Worm (Caenorhabditis elegans): ENCODE measurements around the gene Y51H4A.5.

Y51H4A.5 gene

DNA sequence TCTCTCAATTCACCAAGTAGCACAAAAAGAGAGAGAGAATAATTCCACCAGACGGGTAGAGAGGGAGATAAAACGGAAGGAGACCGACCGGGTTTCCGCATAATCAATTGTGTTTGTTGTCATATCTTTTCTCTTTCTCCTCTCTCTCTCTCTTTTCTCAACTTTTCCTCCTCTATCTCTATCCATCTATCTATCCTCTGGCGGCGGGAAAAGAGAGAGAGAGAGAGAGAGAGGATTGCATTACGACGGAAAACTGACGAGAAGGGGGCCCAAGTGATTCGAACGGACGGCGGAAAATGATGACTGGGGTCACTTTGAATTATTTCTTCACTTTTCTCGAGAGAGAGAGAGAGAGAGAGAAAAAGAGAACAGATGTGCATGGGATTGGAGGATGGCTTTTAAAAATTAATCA lies 27.9 kb downstream of the Y51H4A.5 start:
- TF ChIP-seq elt-3 (tag; optimal IDR thresholded peaks at IDR 0.05) (no peak), jun-1 (tag; optimal IDR thresholded peaks at IDR 0.05) (no peak), nhr-43 (tag; optimal IDR thresholded peaks at IDR 0.05; ENCODE audit: poor library complexity, severe bottlenecking) (no peak), nhr-77 (tag; optimal IDR thresholded peaks at IDR 0.05) (no peak), nhr-12 (tag; optimal IDR thresholded peaks at IDR 0.05) (no peak), nhr-25 (tag; optimal IDR thresholded peaks at IDR 0.05) (peak; percentile 20), ztf-4 (tag; optimal IDR thresholded peaks at IDR 0.05) (no peak), lin-39 (tag; optimal IDR thresholded peaks at IDR 0.05) (peak; percentile 64), nfya-1 (tag; optimal IDR thresholded peaks at IDR 0.05; ENCODE audit: insufficient read depth) (peak; percentile 75), nhr-237 (tag; optimal IDR thresholded peaks at IDR 0.05) (no peak), unc-62 (GFP tag; optimal IDR thresholded peaks at IDR 0.05) (peak; percentile 67), ceh-28 (tag; optimal IDR thresholded peaks at IDR 0.05) (peak; percentile 67), nhr-23 (tag; optimal IDR thresholded peaks at IDR 0.05) (peak; percentile 79), fkh-10 (GFP tag; optimal IDR thresholded peaks at IDR 0.05) (no peak), aly-2 (tag; optimal IDR thresholded peaks at IDR 0.05) (no peak), unc-39 (tag; optimal IDR thresholded peaks at IDR 0.05) (no peak), skn-1 (tag; optimal IDR thresholded peaks at IDR 0.05) (peak; percentile 33), nhr-67 (tag; optimal IDR thresholded peaks at IDR 0.05) (no peak), tbx-2 (tag; optimal IDR thresholded peaks at IDR 0.05) (peak; percentile 65), sea-2 (GFP tag; optimal IDR thresholded peaks at IDR 0.05) (no peak)

DNA sequence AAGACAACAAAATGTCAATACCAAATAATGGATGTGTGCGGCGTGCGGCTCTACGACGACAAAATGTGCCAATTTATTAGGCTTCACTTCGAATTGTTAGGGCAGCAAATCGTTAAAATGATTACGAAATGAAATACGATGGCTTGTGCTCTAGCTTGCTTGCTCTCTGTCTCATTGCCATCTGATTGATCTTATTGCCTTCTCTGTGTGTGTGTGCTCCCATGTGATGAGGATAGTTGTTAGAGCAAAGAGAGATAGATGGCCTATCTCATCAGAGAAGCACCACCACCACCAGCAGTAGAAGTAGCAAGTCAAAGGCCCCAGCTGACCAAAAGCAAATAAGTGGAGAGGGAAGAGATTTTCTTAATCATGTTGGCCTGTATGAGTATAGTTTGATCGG lies 29.4 kb downstream of the Y51H4A.5 start:
- no peak for TF ChIP-seq tbx-2 (tag; optimal IDR thresholded peaks at IDR 0.05)
- TF ChIP-seq egl-5 (tag; optimal IDR thresholded peaks at IDR 0.05) = peak; percentile 94
- TF ChIP-seq lin-39 (tag; optimal IDR thresholded peaks at IDR 0.05) = peak; percentile 45
- peak; percentile 25 for TF ChIP-seq nfya-1 (tag; optimal IDR thresholded peaks at IDR 0.05; ENCODE audit: insufficient read depth)

DNA sequence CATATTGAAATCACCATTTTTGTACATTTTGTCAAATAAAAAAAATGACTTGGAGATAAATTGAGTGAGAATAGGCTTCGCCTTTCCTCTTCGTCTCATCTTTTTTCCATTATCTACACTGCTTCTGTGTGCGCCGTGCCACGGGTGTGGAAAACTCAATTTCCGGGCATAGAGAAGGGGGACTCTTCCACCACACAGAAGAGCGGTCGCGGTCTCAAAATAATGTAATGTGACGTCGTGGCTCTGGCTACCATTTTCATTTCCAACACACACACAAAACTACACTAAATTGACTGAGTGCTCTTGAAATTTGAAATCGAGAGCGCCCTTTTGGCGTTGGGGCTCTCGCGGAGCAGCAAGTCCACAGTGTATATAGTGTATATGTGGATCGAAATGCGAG lies 31.9 kb downstream of the Y51H4A.5 start:
- TF ChIP-seq ztf-11 (tag; optimal IDR thresholded peaks at IDR 0.05) = no peak
- no peak for TF ChIP-seq aly-2 (tag; optimal IDR thresholded peaks at IDR 0.05)
- no peak for TF ChIP-seq ceh-82 (tag; optimal IDR thresholded peaks at IDR 0.05)
- TF ChIP-seq nhr-76 (tag; optimal IDR thresholded peaks at IDR 0.05) = no peak
- TF ChIP-seq nhr-25 (tag; optimal IDR thresholded peaks at IDR 0.05) = no peak
- TF ChIP-seq fos-1 (tag; optimal IDR thresholded peaks at IDR 0.05) = no peak
- TF ChIP-seq elt-2 (tag; optimal IDR thresholded peaks at IDR 0.05) = no peak
- TF ChIP-seq nhr-43 (tag; optimal IDR thresholded peaks at IDR 0.05; ENCODE audit: poor library complexity, severe bottlenecking) = no peak
- no peak for TF ChIP-seq ceh-16 (tag; optimal IDR thresholded peaks at IDR 0.05)
- no peak for TF ChIP-seq elt-1 (tag; optimal IDR thresholded peaks at IDR 0.05)
- TF ChIP-seq sea-2 (GFP tag; optimal IDR thresholded peaks at IDR 0.05) = no peak
- TF ChIP-seq egl-27 (tag; optimal IDR thresholded peaks at IDR 0.05) = no peak
- no peak for TF ChIP-seq ZK546.5 (tag; optimal IDR thresholded peaks at IDR 0.05)
- no peak for TF ChIP-seq skn-1 (tag; optimal IDR thresholded peaks at IDR 0.05)
- no peak for TF ChIP-seq pqm-1 (tag; optimal IDR thresholded peaks at IDR 0.05)
- TF ChIP-seq nhr-11 (tag; optimal IDR thresholded peaks at IDR 0.05) = no peak

DNA sequence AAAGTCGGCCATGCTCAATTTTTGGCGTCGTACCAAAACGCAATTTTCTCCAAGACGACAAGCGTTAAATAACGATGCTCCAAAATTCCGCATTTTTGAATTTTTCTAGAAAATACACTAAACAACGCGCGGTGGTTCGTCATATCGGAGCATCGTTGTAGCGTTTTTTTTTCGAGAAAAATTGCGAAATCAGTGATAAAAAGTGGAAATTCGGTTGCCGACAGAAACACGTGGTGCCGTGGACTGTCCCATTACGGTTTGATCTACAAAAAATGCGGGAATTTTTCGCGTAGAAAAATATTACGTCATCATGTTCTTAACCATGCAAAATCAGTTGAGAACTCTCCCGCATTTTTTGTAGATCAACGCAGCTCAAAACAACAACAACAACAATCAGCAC lies 33.0 kb downstream of the Y51H4A.5 start:
- TF ChIP-seq tbx-2 (tag; optimal IDR thresholded peaks at IDR 0.05) (no peak), snpc-4 (tag; optimal IDR thresholded peaks at IDR 0.05) (no peak), sea-2 (GFP tag; optimal IDR thresholded peaks at IDR 0.05) (no peak), mdl-1 (tag; optimal IDR thresholded peaks at IDR 0.05) (no peak), zag-1 (tag; optimal IDR thresholded peaks at IDR 0.05) (no peak), ama-1 (optimal IDR thresholded peaks at IDR 0.05) (no peak), unc-62 (GFP tag; optimal IDR thresholded peaks at IDR 0.05) (no peak), lsy-12 (tag; optimal IDR thresholded peaks at IDR 0.05) (no peak), lin-15B (tag; optimal IDR thresholded peaks at IDR 0.05) (no peak), aly-2 (tag; optimal IDR thresholded peaks at IDR 0.05) (no peak), nhr-43 (tag; optimal IDR thresholded peaks at IDR 0.05; ENCODE audit: poor library complexity, severe bottlenecking) (no peak), ZK546.5 (tag; optimal IDR thresholded peaks at IDR 0.05) (no peak), ceh-28 (tag; optimal IDR thresholded peaks at IDR 0.05) (no peak), unc-39 (tag; optimal IDR thresholded peaks at IDR 0.05) (no peak), pha-4 (tag; optimal IDR thresholded peaks at IDR 0.05) (no peak), ceh-82 (tag; optimal IDR thresholded peaks at IDR 0.05) (no peak), nhr-237 (tag; optimal IDR thresholded peaks at IDR 0.05) (no peak)

All from whole organism, L3 larva.